In the genomic region with DNA sequence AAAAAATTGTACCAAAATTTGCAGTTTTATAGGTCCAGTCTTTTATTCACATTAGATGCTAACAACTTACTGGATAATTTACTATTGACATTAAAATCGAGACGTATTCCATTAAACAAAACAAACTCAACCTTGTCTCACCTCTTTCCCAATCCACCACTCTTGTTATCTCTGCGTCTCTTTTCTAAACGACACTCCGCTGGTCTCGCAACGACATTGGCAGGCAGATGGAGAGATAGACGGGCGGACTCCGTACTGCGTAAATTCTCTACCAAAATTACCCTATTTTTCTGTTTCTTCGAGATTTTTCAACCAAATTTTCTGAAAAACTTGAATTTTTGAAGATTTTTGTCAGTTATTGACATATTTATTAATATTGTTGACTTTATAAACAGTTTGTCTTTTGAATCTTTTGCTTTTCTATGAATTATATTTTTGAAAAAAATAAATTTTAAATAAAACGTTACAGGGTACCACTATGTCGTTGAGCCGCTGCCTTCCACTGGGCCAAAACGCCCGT, we compare ENCODE assay signal across 5 worm cellular contexts.
TF ChIP-seq lines count a peak whose summit lies in the region.

asb-2 (plus strand) TSS at position 470 of the 520 bp plus-strand sequence.

TF ChIP-seq in whole organism, L1 larva, 84 proteins besides CTCF, POLR2A, EP300 and RAD21 (continues in another document):
- TF ChIP-seq unc-30 (tag; optimal IDR thresholded peaks at IDR 0.05; lab: Kevin White, UChicago): no peak
- TF ChIP-seq snu-23 (GFP tag; optimal IDR thresholded peaks at IDR 0.05; lab: Kevin White, UChicago): peak; percentile 94
- TF ChIP-seq dpl-1 (GFP tag; optimal IDR thresholded peaks at IDR 0.05; lab: Kevin White, UChicago): peak; percentile 69 to 79 (median 78)
- TF ChIP-seq irx-1 (tag; optimal IDR thresholded peaks at IDR 0.05; lab: Kevin White, UChicago): peak; percentile 59
- TF ChIP-seq skn-1 (tag; optimal IDR thresholded peaks at IDR 0.05; lab: Kevin White, UChicago): peak; percentile 94
- peak; percentile 2 for TF ChIP-seq ceh-90 (tag; optimal IDR thresholded peaks at IDR 0.05; lab: Kevin White, UChicago)
- TF ChIP-seq lin-15B (tag; optimal IDR thresholded peaks at IDR 0.05; lab: Kevin White, UChicago): peak; percentile 87
- peak; percentile 91 for TF ChIP-seq rnt-1 (tag; optimal IDR thresholded peaks at IDR 0.05; lab: Kevin White, UChicago)
- TF ChIP-seq unc-86 (tag; optimal IDR thresholded peaks at IDR 0.05; lab: Kevin White, UChicago): peak; percentile 66
- no peak for TF ChIP-seq pag-3 (tag; optimal IDR thresholded peaks at IDR 0.05; lab: Kevin White, UChicago; ENCODE audit: borderline replicate concordance, insufficient read depth)
- peak in 5 of 6 experiments; percentile 43 to 87 (median 61) for TF ChIP-seq elt-3 (tag; optimal IDR thresholded peaks at IDR 0.05; lab: Kevin White, UChicago)
- TF ChIP-seq ztf-4 (tag; optimal IDR thresholded peaks at IDR 0.05; lab: Kevin White, UChicago): peak; percentile 64
- TF ChIP-seq sup-37 (GFP tag; optimal IDR thresholded peaks at IDR 0.05; lab: Kevin White, UChicago): no peak
- peak; percentile 67 for TF ChIP-seq nhr-11 (tag; optimal IDR thresholded peaks at IDR 0.05; lab: Kevin White, UChicago)
- peak; percentile 79 for TF ChIP-seq jun-1 (tag; optimal IDR thresholded peaks at IDR 0.05; lab: Kevin White, UChicago)
- TF ChIP-seq nhr-28 (tag; optimal IDR thresholded peaks at IDR 0.05; lab: Kevin White, UChicago): no peak

TF ChIP-seq in whole organism, L3 larva, 47 proteins besides CTCF, POLR2A, EP300 and RAD21 (continues in another document):
- peak in 1 of 3 experiments; percentile 52 for TF ChIP-seq elt-3 (tag; optimal IDR thresholded peaks at IDR 0.05; lab: Kevin White, UChicago)
- TF ChIP-seq zag-1 (tag; optimal IDR thresholded peaks at IDR 0.05; lab: Kevin White, UChicago): no peak
- peak; percentile 78 for TF ChIP-seq lin-39 (tag; optimal IDR thresholded peaks at IDR 0.05; lab: Kevin White, UChicago)
- TF ChIP-seq pqm-1 (tag; optimal IDR thresholded peaks at IDR 0.05; lab: Kevin White, UChicago): peak; percentile 69
- peak; percentile 95 for TF ChIP-seq lin-15B (tag; optimal IDR thresholded peaks at IDR 0.05; lab: Kevin White, UChicago)
- TF ChIP-seq elt-1 (tag; optimal IDR thresholded peaks at IDR 0.05; lab: Kevin White, UChicago): peak; percentile 55
- peak; percentile 40 for TF ChIP-seq lsy-12 (tag; optimal IDR thresholded peaks at IDR 0.05; lab: Kevin White, UChicago)
- peak; percentile 33 for TF ChIP-seq ceh-28 (tag; optimal IDR thresholded peaks at IDR 0.05; lab: Kevin White, UChicago)
- peak; percentile 90 for TF ChIP-seq snpc-4 (tag; optimal IDR thresholded peaks at IDR 0.05; lab: Kevin White, UChicago)
- peak; percentile 92 for TF ChIP-seq nhr-23 (tag; optimal IDR thresholded peaks at IDR 0.05; lab: Kevin White, UChicago)
- no peak for TF ChIP-seq nhr-237 (tag; optimal IDR thresholded peaks at IDR 0.05; lab: Kevin White, UChicago)
- TF ChIP-seq eor-1 (tag; optimal IDR thresholded peaks at IDR 0.05; lab: Kevin White, UChicago): no peak
- peak; percentile 71 for TF ChIP-seq elt-2 (tag; optimal IDR thresholded peaks at IDR 0.05; lab: Kevin White, UChicago)
- peak; percentile 69 for TF ChIP-seq nhr-77 (tag; optimal IDR thresholded peaks at IDR 0.05; lab: Kevin White, UChicago)
- TF ChIP-seq pha-4 (tag; optimal IDR thresholded peaks at IDR 0.05; lab: Kevin White, UChicago): peak; percentile 98
- peak; percentile 93 for TF ChIP-seq nfya-1 (tag; optimal IDR thresholded peaks at IDR 0.05; lab: Kevin White, UChicago; ENCODE audit: insufficient read depth)
- TF ChIP-seq hmg-11 (tag; optimal IDR thresholded peaks at IDR 0.05; lab: Kevin White, UChicago): peak; percentile 73

TF ChIP-seq in whole organism, early embryonic, 17 proteins besides CTCF, POLR2A, EP300 and RAD21:
- TF ChIP-seq hmg-4 (GFP tag; optimal IDR thresholded peaks at IDR 0.05; lab: Kevin White, UChicago) (no peak), F13C5.2 (tag; optimal IDR thresholded peaks at IDR 0.05; lab: Kevin White, UChicago) (peak; percentile 42)
TF ChIP-seq in whole organism, early embryonic: peak in this region for 1.

TF ChIP-seq in whole organism, midembryonic, 9 proteins besides CTCF, POLR2A, EP300 and RAD21:
- TF ChIP-seq cog-1 (tag; optimal IDR thresholded peaks at IDR 0.05; lab: Kevin White, UChicago) (peak; percentile 50), ref-1 (GFP tag; conservative IDR thresholded peaks at IDR 0.05; lab: Robert Waterston, UW) (no peak), tab-1 (GFP tag; IDR thresholded peaks at IDR 0.05; lab: Robert Waterston, UW) (no peak), ztf-29 (GFP tag; IDR thresholded peaks at IDR 0.05; lab: Robert Waterston, UW) (no peak), ztf-23 (GFP tag; IDR thresholded peaks at IDR 0.05; lab: Robert Waterston, UW) (0 out of 2 replicates have a peak, but pooled peaks have one; percentile 16)

TF ChIP-seq in whole organism, young adult, 124 proteins besides CTCF, POLR2A, EP300 and RAD21:
- TF ChIP-seq attf-5 (GFP tag; optimal IDR thresholded peaks at IDR 0.05; lab: Kevin White, UChicago) (peak; percentile 91), lin-40 (tag; optimal IDR thresholded peaks at IDR 0.05; lab: Kevin White, UChicago) (peak; percentile 75), ZK185.1 (tag; optimal IDR thresholded peaks at IDR 0.05; lab: Kevin White, UChicago; ENCODE audit: poor library complexity, severe bottlenecking) (peak; percentile 68), F57C9.4 (tag; optimal IDR thresholded peaks at IDR 0.05; lab: Kevin White, UChicago) (no peak), F23B12.7 (tag; optimal IDR thresholded peaks at IDR 0.05; lab: Kevin White, UChicago; ENCODE audit: insufficient read depth) (peak; percentile 55), pha-4 (tag; optimal IDR thresholded peaks at IDR 0.05; lab: Kevin White, UChicago) (peak; percentile 78), pbrm-1 (GFP tag; IDR thresholded peaks at IDR 0.05; lab: Robert Waterston, UW) (peak; percentile 36; the same call in 1 of the 2 replicates), cebp-1 (GFP tag; IDR thresholded peaks at IDR 0.05; lab: Robert Waterston, UW) (0 out of 2 replicates have a peak, but pooled peaks have one; percentile 12), cebp-1 (tag; optimal IDR thresholded peaks at IDR 0.05; lab: Kevin White, UChicago) (peak; percentile 84), let-607 (tag; optimal IDR thresholded peaks at IDR 0.05; lab: Kevin White, UChicago) (peak in 1 of 2 experiments; percentile 46), attf-6 (GFP tag; IDR thresholded peaks at IDR 0.05; lab: Robert Waterston, UW) (no peak), F33H1.4 (GFP tag; IDR thresholded peaks at IDR 0.05; lab: Robert Waterston, UW) (peak; percentile 87), ama-1 (optimal IDR thresholded peaks at IDR 0.05; lab: Kevin White, UChicago) (no peak), ama-1 (GFP tag; optimal IDR thresholded peaks at IDR 0.05; lab: Kevin White, UChicago) (no peak), hmg-1.2 (GFP tag; IDR thresholded peaks at IDR 0.05; lab: Robert Waterston, UW) (peak; percentile 69), madf-10 (tag; optimal IDR thresholded peaks at IDR 0.05; lab: Kevin White, UChicago) (peak; percentile 32), rcor-1 (GFP tag; IDR thresholded peaks at IDR 0.05; lab: Robert Waterston, UW) (no peak), unc-62 (GFP tag; optimal IDR thresholded peaks at IDR 0.05; lab: Kevin White, UChicago) (peak; percentile 30), nhr-80 (tag; optimal IDR thresholded peaks at IDR 0.05; lab: Kevin White, UChicago) (peak; percentile 78), hlh-26 (GFP tag; conservative IDR thresholded peaks at IDR 0.05; lab: Robert Waterston, UW) (no peak), attf-3 (GFP tag; conservative IDR thresholded peaks at IDR 0.05; lab: Robert Waterston, UW) (peak; percentile 94), tbp1 (GFP tag; optimal IDR thresholded peaks at IDR 0.05; lab: Kevin White, UChicago) (peak; percentile 46), ceh-27 (GFP tag; optimal IDR thresholded peaks at IDR 0.05; lab: Kevin White, UChicago) (peak; percentile 52), bed-2 (GFP tag; IDR thresholded peaks at IDR 0.05; lab: Robert Waterston, UW) (no peak), lin-35 (GFP tag; optimal IDR thresholded peaks at IDR 0.05; lab: Kevin White, UChicago) (peak in 1 of 3 experiments; percentile 66), T07F8.4 (tag; optimal IDR thresholded peaks at IDR 0.05; lab: Kevin White, UChicago) (no peak), ztf-18 (tag; optimal IDR thresholded peaks at IDR 0.05; lab: Kevin White, UChicago) (peak; percentile 19), mcd-1 (GFP tag; IDR thresholded peaks at IDR 0.05; lab: Robert Waterston, UW) (peak; percentile 80), C06A6.2 (GFP tag; conservative IDR thresholded peaks at IDR 0.05; lab: Robert Waterston, UW) (no peak), aptf-2 (GFP tag; conservative IDR thresholded peaks at IDR 0.05; lab: Robert Waterston, UW) (no peak), snpc-3.4 (tag; optimal IDR thresholded peaks at IDR 0.05; lab: Kevin White, UChicago) (no peak), ztf-6 (GFP tag; IDR thresholded peaks at IDR 0.05; lab: Robert Waterston, UW) (no peak), mes-4 (tag; optimal IDR thresholded peaks at IDR 0.05; lab: Kevin White, UChicago) (no peak), aptf-3 (GFP tag; IDR thresholded peaks at IDR 0.05; lab: Robert Waterston, UW) (no peak), madf-6 (GFP tag; IDR thresholded peaks at IDR 0.05; lab: Robert Waterston, UW) (no peak), nfya-2 (GFP tag; IDR thresholded peaks at IDR 0.05; lab: Robert Waterston, UW) (no peak), die-1 (tag; optimal IDR thresholded peaks at IDR 0.05; lab: Kevin White, UChicago) (no peak), ceh-58 (GFP tag; IDR thresholded peaks at IDR 0.05; lab: Robert Waterston, UW) (no peak), ekl-4 (GFP tag; IDR thresholded peaks at IDR 0.05; lab: Robert Waterston, UW) (no peak), akir-1 (GFP tag; optimal IDR thresholded peaks at IDR 0.05; lab: Kevin White, UChicago) (no peak), snpc-4 (GFP tag; optimal IDR thresholded peaks at IDR 0.05; lab: Kevin White, UChicago) (no peak), snpc-4 (tag; optimal IDR thresholded peaks at IDR 0.05; lab: Kevin White, UChicago) (peak in 2 of 4 experiments; percentile 36 to 74), sptf-2 (GFP tag; optimal IDR thresholded peaks at IDR 0.05; lab: Kevin White, UChicago) (no peak), K12H6.12 (tag; optimal IDR thresholded peaks at IDR 0.05; lab: Kevin White, UChicago) (peak; percentile 46)
TF ChIP-seq in whole organism, young adult: peak in this region for 21.

Comparison
In these comparisons a context has a peak if more than half of its experiments do, and no peak if none do; other contexts are left out.
1. Of the 8 proteins assayed by ChIP-seq in both whole organism, young adult and whole organism, L1 larva: peak only in whole organism, young adult: unc-62; only in whole organism, L1 larva: ama-1, dpl-1, efl-1, nhr-90 and unc-130; in both: none; in neither: 0; mixed calls (peak in some experiments, not most) for 2.